Worm (Caenorhabditis elegans): ENCODE data around the gene C02G6.3.

- TF ChIP-seq him-1 (tag; optimal IDR thresholded peaks at IDR 0.05) (no peak), Y53G8AR.9 (GFP tag; conservative IDR thresholded peaks at IDR 0.05) (no peak), F22D6.2 (tag; optimal IDR thresholded peaks at IDR 0.05) (no peak)
These were observed 10.9 kb upstream of the C02G6.3 start, which contains the start of gene F26F12.4 for ce11 chrV:5869227-5869626.

All from whole organism, young adult.